Fruit fly (Drosophila melanogaster): Measurements from ENCODE around the gene Sfp65A.

dm6 chr3L:6315693-6316092 lies 34.4 kb upstream of the Sfp65A start:
- TF ChIP-seq psq (optimal IDR thresholded peaks at IDR 0.05), result no peak
- TF ChIP-seq pan (optimal IDR thresholded peaks at IDR 0.05), result peak; percentile 71
- TF ChIP-seq usp (GFP tag; optimal IDR thresholded peaks at IDR 0.05), result no peak
- TF ChIP-seq Dll (optimal IDR thresholded peaks at IDR 0.05), result no peak
- TF ChIP-seq CG8478 (optimal IDR thresholded peaks at IDR 0.05), result no peak
- no peak for TF ChIP-seq EcR (GFP tag; optimal IDR thresholded peaks at IDR 0.05)

All from whole organism.